Fruit fly (Drosophila melanogaster) whole organism, prepupa: ENCODE data around the gene CG11586.

Experiments used
- Blimp-1 ChIP-seq: fragments of 200-800 bp; sonication (Bioruptor generic); optimal IDR thresholded peaks from 3 replicates; lab custom pipeline; 2017; ENCODE audit warnings: missing biosample characterization, missing genetic modification characterization, mild to moderate bottlenecking, moderate library complexity, missing genetic modification reagents
- CG10631 ChIP-seq: fragments of 200-800 bp; sonication (Bioruptor generic); optimal IDR thresholded peaks from 2 replicates; lab custom pipeline; 2016; ENCODE audit warnings: missing biosample characterization, missing genetic modification characterization
- CG10669 ChIP-seq: fragments of 200-800 bp; sonication (Bioruptor generic); optimal IDR thresholded peaks from 3 replicates; lab custom pipeline; 2018; ENCODE audit warnings: missing biosample characterization, mild to moderate bottlenecking, missing genetic modification characterization, moderate library complexity
- CG11294 ChIP-seq: fragments of 200-800 bp; sonication (Bioruptor generic); IDR thresholded peaks from 2 replicates; pipeline ENCODE4 v1.3.6; 2022; ENCODE audit warnings: missing biosample characterization, missing genetic modification characterization
- CG11762 ChIP-seq: fragments of 200-800 bp; sonication (Bioruptor generic); optimal IDR thresholded peaks from 3 replicates; lab custom pipeline; 2016; ENCODE audit warnings: missing biosample characterization, missing genetic modification characterization; ENCODE audit not compliant: insufficient read depth
- CG11902 ChIP-seq: fragments of 200-800 bp; sonication (Bioruptor generic); optimal IDR thresholded peaks from 3 replicates; lab custom pipeline; 2016; ENCODE audit warnings: missing biosample characterization, missing genetic modification characterization
- CG15336 ChIP-seq: fragments of 200-800 bp; sonication (Bioruptor generic); IDR thresholded peaks from 2 replicates; pipeline ENCODE4 v1.3.6; 2022; ENCODE audit warnings: missing biosample characterization, missing genetic modification characterization
- CG1621 ChIP-seq: fragments of 200-800 bp; sonication (Bioruptor generic); optimal IDR thresholded peaks from 3 replicates; lab custom pipeline; 2018; ENCODE audit warnings: missing biosample characterization, mild to moderate bottlenecking, missing genetic modification characterization
- CG16779 ChIP-seq: fragments of 200-800 bp; sonication (Bioruptor generic); optimal IDR thresholded peaks from 3 replicates; lab custom pipeline; 2017; ENCODE audit warnings: missing biosample characterization, mild to moderate bottlenecking, missing genetic modification characterization
- CG3032 ChIP-seq: fragments of 200-800 bp; optimal IDR thresholded peaks from 2 replicates; lab custom pipeline; 2019; ENCODE audit warnings: missing biosample characterization, mild to moderate bottlenecking, missing genetic modification characterization, moderate library complexity
- CG31627 ChIP-seq: fragments of 200-800 bp; sonication (Bioruptor generic); optimal IDR thresholded peaks from 3 replicates; lab custom pipeline; 2016; ENCODE audit warnings: missing biosample characterization, missing genetic modification characterization
- CG34406 ChIP-seq: fragments of 200-800 bp; sonication (Bioruptor generic); optimal IDR thresholded peaks from 3 replicates; lab custom pipeline; 2016; ENCODE audit warnings: missing biosample characterization, missing genetic modification characterization
- CG3919 ChIP-seq: fragments of 200-800 bp; sonication (Bioruptor generic); optimal IDR thresholded peaks from 3 replicates; lab custom pipeline; 2016; ENCODE audit warnings: missing biosample characterization, missing genetic modification characterization
- CG6163 ChIP-seq: fragments of 200-800 bp; sonication (Bioruptor generic); IDR thresholded peaks from 3 replicates; pipeline ENCODE4 v1.3.6; 2022; ENCODE audit warnings: missing biosample characterization, missing genetic modification characterization
- CG6792 ChIP-seq: fragments of 200-800 bp; sonication (Bioruptor generic); optimal IDR thresholded peaks from 3 replicates; lab custom pipeline; 2016; ENCODE audit warnings: missing biosample characterization, missing genetic modification characterization
- CG6808 ChIP-seq: fragments of 200-800 bp; sonication (Bioruptor generic); optimal IDR thresholded peaks from 3 replicates; lab custom pipeline; 2017; ENCODE audit warnings: missing biosample characterization, missing genetic modification characterization, mild to moderate bottlenecking, moderate library complexity, missing genetic modification reagents
- CG6854 ChIP-seq: fragments of 200-800 bp; sonication (Bioruptor generic); optimal IDR thresholded peaks from 2 replicates; lab custom pipeline; 2017; ENCODE audit warnings: missing biosample characterization, mild to moderate bottlenecking, missing genetic modification characterization
- CG7368 ChIP-seq: fragments of 200-800 bp; sonication (Bioruptor generic); optimal IDR thresholded peaks from 3 replicates; lab custom pipeline; 2016; ENCODE audit warnings: missing biosample characterization, missing genetic modification characterization
- CG8119 ChIP-seq: fragments of 200-800 bp; sonication (Bioruptor generic); IDR thresholded peaks from 3 replicates; pipeline ENCODE4 v1.3.6; 2022; ENCODE audit warnings: missing biosample characterization, missing genetic modification characterization
- CG8319 ChIP-seq: fragments of 200-800 bp; sonication (Bioruptor generic); optimal IDR thresholded peaks from 3 replicates; lab custom pipeline; 2016; ENCODE audit warnings: missing biosample characterization, missing genetic modification characterization
- CG8632 ChIP-seq: fragments of 200-800 bp; sonication (Bioruptor generic); optimal IDR thresholded peaks from 3 replicates; lab custom pipeline; 2016; ENCODE audit warnings: missing biosample characterization, missing genetic modification characterization
- CG9139 ChIP-seq: fragments of 200-800 bp; sonication (Bioruptor generic); optimal IDR thresholded peaks from 3 replicates; lab custom pipeline; 2017; ENCODE audit warnings: missing biosample characterization, mild to moderate bottlenecking, missing genetic modification characterization
- Eip78C ChIP-seq: fragments of 200-800 bp; sonication (Bioruptor generic); peaks from one replicate; lab custom pipeline; 2016; ENCODE audit warnings: missing biosample characterization, missing genetic modification characterization
- Gug ChIP-seq: fragments of 200-800 bp; sonication (Bioruptor generic); IDR thresholded peaks from 2 replicates; pipeline ENCODE4 v1.3.6; 2022; ENCODE audit warnings: missing biosample characterization, missing genetic modification characterization
- Hr38 ChIP-seq: sonication (Bioruptor generic); optimal IDR thresholded peaks from 2 replicates; lab custom pipeline; 2016; ENCODE audit warnings: missing biosample characterization, missing genetic modification characterization
- Hr39 ChIP-seq: fragments of 200-800 bp; sonication (Bioruptor generic); optimal IDR thresholded peaks from 2 replicates; lab custom pipeline; 2016; ENCODE audit warnings: missing biosample characterization, missing genetic modification characterization
- Hr4 ChIP-seq: fragments of 200-800 bp; sonication (Bioruptor generic); optimal IDR thresholded peaks from 3 replicates; lab custom pipeline; 2016; ENCODE audit warnings: missing biosample characterization, missing genetic modification characterization
- Lpt ChIP-seq: fragments of 200-800 bp; sonication (Bioruptor generic); optimal IDR thresholded peaks from 3 replicates; lab custom pipeline; 2016; ENCODE audit warnings: missing biosample characterization, missing genetic modification characterization
- Met ChIP-seq: fragments of 200-800 bp; sonication (Bioruptor generic); optimal IDR thresholded peaks from 3 replicates; lab custom pipeline; 2016; ENCODE audit warnings: missing biosample characterization, missing genetic modification characterization
- OdsH ChIP-seq: fragments of 200-800 bp; sonication (Bioruptor generic); optimal IDR thresholded peaks from 3 replicates; lab custom pipeline; 2016; ENCODE audit warnings: missing biosample characterization, missing genetic modification characterization
- Smox ChIP-seq: fragments of 200-800 bp; sonication (Bioruptor generic); optimal IDR thresholded peaks from 3 replicates; lab custom pipeline; 2016; ENCODE audit warnings: missing biosample characterization, missing genetic modification characterization
- Sox102F ChIP-seq: fragments of 200-800 bp; sonication (Bioruptor generic); optimal IDR thresholded peaks from 2 replicates; lab custom pipeline; 2016; ENCODE audit warnings: missing biosample characterization, mild to moderate bottlenecking, missing genetic modification characterization
- Sox14 ChIP-seq: fragments of 200-800 bp; sonication (Bioruptor generic); optimal IDR thresholded peaks from 3 replicates; lab custom pipeline; 2016; ENCODE audit warnings: missing biosample characterization, missing genetic modification characterization
- achi ChIP-seq: fragments of 200-800 bp; sonication (Bioruptor generic); optimal IDR thresholded peaks from 3 replicates; lab custom pipeline; 2016; ENCODE audit warnings: missing biosample characterization, missing genetic modification characterization
- acj6 ChIP-seq: fragments of 200-800 bp; sonication (Bioruptor generic); optimal IDR thresholded peaks from 3 replicates; lab custom pipeline; 2016; ENCODE audit warnings: missing biosample characterization, missing genetic modification characterization
- dsx ChIP-seq: fragments of 200-800 bp; optimal IDR thresholded peaks from 3 replicates; lab custom pipeline; 2019; ENCODE audit warnings: missing biosample characterization, mild to moderate bottlenecking, missing genetic modification characterization, moderate library complexity; ENCODE audit not compliant: poor library complexity, severe bottlenecking
- eg ChIP-seq: fragments of 200-800 bp; sonication (Bioruptor generic); IDR thresholded peaks from 3 replicates; pipeline ENCODE4 v1.3.6; 2022; ENCODE audit warnings: missing biosample characterization, missing genetic modification characterization
- esn ChIP-seq: fragments of 200-800 bp; sonication (Bioruptor generic); optimal IDR thresholded peaks from 2 replicates; lab custom pipeline; 2016; ENCODE audit warnings: missing biosample characterization, mild to moderate bottlenecking, missing genetic modification characterization, moderate library complexity
- fd59A ChIP-seq: fragments of 200-800 bp; sonication (Bioruptor generic); optimal IDR thresholded peaks from 2 replicates; lab custom pipeline; 2017; ENCODE audit warnings: missing biosample characterization, mild to moderate bottlenecking, missing genetic modification characterization, missing genetic modification reagents
- fkh ChIP-seq: fragments of 200-800 bp; sonication (Bioruptor generic); optimal IDR thresholded peaks from 3 replicates; lab custom pipeline; 2017; ENCODE audit warnings: missing biosample characterization, mild to moderate bottlenecking, missing genetic modification characterization, moderate library complexity
- svp ChIP-seq: fragments of 200-800 bp; sonication (Bioruptor generic); peaks from one replicate; lab custom pipeline; 2016; ENCODE audit warnings: missing biosample characterization, missing genetic modification characterization

The CG11586 gene

dm6 chr3L:4288591-4289056 lies 26.4 kb upstream of the CG11586 start, which contains the start of gene Hexo1 (continued):
- TF ChIP-seq CG8632 (GFP tag; lab: Kevin White, UChicago) (peak; percentile 62), Lpt (peak; percentile 10), CG6792 (GFP tag; lab: Kevin White, UChicago) (peak; percentile 71), CG15336 (GFP tag; lab: Robert Waterston, UW) (peak; percentile 54), CG9139 (no peak), svp (peak; percentile 96), CG10669 (GFP tag; lab: Kevin White, UChicago) (no peak), OdsH (GFP tag; lab: Kevin White, UChicago) (no peak), achi (peak; percentile 65), Gug (GFP tag; lab: Robert Waterston, UW) (no peak; the same call in 1 of the 2 replicates), fd59A (GFP tag; lab: Kevin White, UChicago) (peak; percentile 51), CG34406 (GFP tag; lab: Kevin White, UChicago) (peak; percentile 63), CG16779 (tag; lab: Kevin White, UChicago) (no peak), Sox102F (GFP tag; lab: Kevin White, UChicago) (no peak), Hr4 (GFP tag; lab: Kevin White, UChicago) (no peak), CG1621 (tag; lab: Kevin White, UChicago) (peak; percentile 46), CG10631 (GFP tag; lab: Kevin White, UChicago) (no peak), CG31627 (GFP tag; lab: Kevin White, UChicago) (peak; percentile 64), esn (GFP tag; lab: Kevin White, UChicago) (peak; percentile 77), Blimp-1 (GFP tag; lab: Kevin White, UChicago) (no peak), Hr38 (no peak)
- TF ChIP-seq, all 60 proteins: peak for 34

dm6 chr3L:4286784-4287183 lies 24.5 kb upstream of the CG11586 start, which contains the start of gene TfIIEbeta:
Gene TfIIEbeta, plus strand, starts transcription at chr3L:4287038.
- TF ChIP-seq CG11294 (no peak), CG6808 (GFP tag; lab: Kevin White, UChicago) (no peak), CG8319 (GFP tag; lab: Kevin White, UChicago) (no peak), CG3032 (peak; percentile 10), CG11902 (GFP tag; lab: Kevin White, UChicago) (no peak), CG9139 (no peak), CG10631 (GFP tag; lab: Kevin White, UChicago) (no peak), acj6 (no peak), CG3919 (peak; percentile 9), Sox14 (GFP tag; lab: Kevin White, UChicago) (peak; percentile 37), CG8119 (GFP tag; lab: Robert Waterston, UW) (peak; percentile 46; the same call in 1 of the 3 replicates), Gug (GFP tag; lab: Robert Waterston, UW) (no peak), Smox (GFP tag; lab: Kevin White, UChicago) (no peak), CG16779 (tag; lab: Kevin White, UChicago) (no peak), eg (peak; percentile 64; the same call in 2 of the 3 replicates), Sox102F (GFP tag; lab: Kevin White, UChicago) (no peak), Eip78C (GFP tag; lab: Kevin White, UChicago) (peak; percentile 80), CG15336 (GFP tag; lab: Robert Waterston, UW) (peak; percentile 53; the same call in 1 of the 2 replicates), CG34406 (GFP tag; lab: Kevin White, UChicago) (no peak), CG11762 (GFP tag; lab: Kevin White, UChicago) (no peak), CG6163 (GFP tag; lab: Robert Waterston, UW) (0 out of 3 replicates have a peak, but pooled peaks have one; percentile 33), fkh (GFP tag; lab: Kevin White, UChicago) (peak; percentile 38), CG7368 (no peak), achi (no peak), Met (GFP tag; lab: Kevin White, UChicago) (no peak), Blimp-1 (GFP tag; lab: Kevin White, UChicago) (no peak), CG6854 (peak; percentile 17), dsx (GFP tag; lab: Kevin White, UChicago) (peak; percentile 45), svp (peak; percentile 72), fd59A (GFP tag; lab: Kevin White, UChicago) (no peak), esn (GFP tag; lab: Kevin White, UChicago) (peak; percentile 18), Hr39 (GFP tag; lab: Kevin White, UChicago) (no peak), CG1621 (tag; lab: Kevin White, UChicago) (no peak)
- TF ChIP-seq, all 60 proteins: peak for 13
